Worm (Caenorhabditis elegans): Measurements from ENCODE around the gene F46F3.3.

Gene F46F3.3

DNA sequence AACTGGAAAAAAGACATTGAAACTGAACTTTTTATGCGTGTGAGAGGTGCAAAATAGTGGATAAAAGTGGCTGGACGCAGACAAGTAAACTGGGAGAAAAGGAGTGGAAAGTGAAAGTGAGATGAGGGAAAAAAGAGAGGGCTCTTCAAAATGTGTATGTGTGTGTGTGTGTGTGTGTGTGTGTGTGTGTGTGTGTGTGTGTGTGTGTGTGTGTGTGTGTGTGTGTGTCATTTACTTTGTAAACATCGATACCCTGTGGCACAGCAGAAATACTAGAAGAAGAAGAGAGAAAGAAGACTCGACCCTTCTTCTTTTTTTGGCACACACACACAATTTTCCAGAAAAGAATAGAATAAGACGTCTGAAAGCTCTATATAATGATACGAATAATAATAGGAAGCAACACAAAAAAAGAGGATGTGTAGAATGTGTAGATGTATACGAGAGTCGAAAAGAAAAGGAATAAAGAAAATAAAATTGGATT, 28.6 kb upstream of the F46F3.3 start (continued):
- no peak for TF ChIP-seq lin-39 (tag; optimal IDR thresholded peaks at IDR 0.05)
- TF ChIP-seq mef-2 (tag; optimal IDR thresholded peaks at IDR 0.05) = no peak
- peak; percentile 10 for TF ChIP-seq sup-37 (GFP tag; optimal IDR thresholded peaks at IDR 0.05)
- no peak for TF ChIP-seq lin-13 (GFP tag; optimal IDR thresholded peaks at IDR 0.05)
- no peak for TF ChIP-seq fos-1 (tag; optimal IDR thresholded peaks at IDR 0.05)
- TF ChIP-seq Y116A8C.19 (tag; optimal IDR thresholded peaks at IDR 0.05; ENCODE audit: borderline replicate concordance) = no peak
- TF ChIP-seq nhr-11 (tag; optimal IDR thresholded peaks at IDR 0.05) = no peak
- TF ChIP-seq nhr-85 (tag) = peak; percentile 68
- TF ChIP-seq zip-4 (GFP tag; optimal IDR thresholded peaks at IDR 0.05) = peak; percentile 23
- peak; percentile 74 for TF ChIP-seq rnt-1 (tag; optimal IDR thresholded peaks at IDR 0.05)

- TF ChIP-seq nhr-90 (tag; optimal IDR thresholded peaks at IDR 0.05; ENCODE audit: poor library complexity) (no peak), nhr-11 (tag; optimal IDR thresholded peaks at IDR 0.05) (no peak), hlh-4 (tag; optimal IDR thresholded peaks at IDR 0.05) (no peak), jun-1 (tag; optimal IDR thresholded peaks at IDR 0.05) (no peak), ceh-8 (GFP tag; optimal IDR thresholded peaks at IDR 0.05) (no peak), unc-130 (tag; optimal IDR thresholded peaks at IDR 0.05) (no peak), elt-3 (tag; optimal IDR thresholded peaks at IDR 0.05) (no peak), elt-2 (tag; optimal IDR thresholded peaks at IDR 0.05) (no peak), ets-5 (GFP tag; IDR thresholded peaks at IDR 0.05) (no peak), C04F5.9 (tag; optimal IDR thresholded peaks at IDR 0.05) (no peak), pax-3 (tag; optimal IDR thresholded peaks at IDR 0.05) (peak; percentile 20), sptf-1 (tag; optimal IDR thresholded peaks at IDR 0.05) (no peak), C34B4.2 (tag; optimal IDR thresholded peaks at IDR 0.05) (no peak), dsc-1 (tag; optimal IDR thresholded peaks at IDR 0.05) (peak; percentile 64), mep-1 (tag; optimal IDR thresholded peaks at IDR 0.05) (no peak), xbp-1 (tag; optimal IDR thresholded peaks at IDR 0.05) (peak; percentile 26), snpc-4 (tag; optimal IDR thresholded peaks at IDR 0.05) (no peak), nhr-84 (tag; optimal IDR thresholded peaks at IDR 0.05) (no peak), dpl-1 (GFP tag; optimal IDR thresholded peaks at IDR 0.05) (peak in 1 of 3 experiments; percentile 35), sup-37 (GFP tag; optimal IDR thresholded peaks at IDR 0.05) (no peak), lin-15B (tag; optimal IDR thresholded peaks at IDR 0.05) (no peak), nhr-20 (tag; optimal IDR thresholded peaks at IDR 0.05) (no peak), ztf-4 (tag; optimal IDR thresholded peaks at IDR 0.05) (peak; percentile 12), lir-3 (tag; optimal IDR thresholded peaks at IDR 0.05; ENCODE audit: poor library complexity) (peak; percentile 19), skn-1 (tag; optimal IDR thresholded peaks at IDR 0.05) (no peak), zag-1 (tag; optimal IDR thresholded peaks at IDR 0.05) (no peak), nhr-71 (tag; optimal IDR thresholded peaks at IDR 0.05) (peak; percentile 72), Y116A8C.19 (tag; optimal IDR thresholded peaks at IDR 0.05; ENCODE audit: borderline replicate concordance) (no peak), lin-35 (GFP tag; optimal IDR thresholded peaks at IDR 0.05) (peak in 1 of 2 experiments; percentile 33), unc-98 (GFP tag; IDR thresholded peaks at IDR 0.05) (no peak), ces-1 (GFP tag; optimal IDR thresholded peaks at IDR 0.05) (peak; percentile 73), egl-13 (tag; optimal IDR thresholded peaks at IDR 0.05) (peak; percentile 42), vab-15 (tag; optimal IDR thresholded peaks at IDR 0.05) (no peak), rnt-1 (tag; optimal IDR thresholded peaks at IDR 0.05) (peak; percentile 37), mdl-1 (tag; optimal IDR thresholded peaks at IDR 0.05) (no peak), lin-13 (GFP tag; optimal IDR thresholded peaks at IDR 0.05) (peak; percentile 10), hlh-17 (GFP tag; optimal IDR thresholded peaks at IDR 0.05; ENCODE audit: borderline replicate concordance) (no peak), nhr-76 (tag; optimal IDR thresholded peaks at IDR 0.05) (no peak), fos-1 (tag; optimal IDR thresholded peaks at IDR 0.05) (no peak), C16A3.4 (tag; optimal IDR thresholded peaks at IDR 0.05) (no peak), ceh-63 (GFP tag; optimal IDR thresholded peaks at IDR 0.05) (peak; percentile 58), snu-23 (GFP tag; optimal IDR thresholded peaks at IDR 0.05) (peak; percentile 44), pag-3 (tag; optimal IDR thresholded peaks at IDR 0.05; ENCODE audit: borderline replicate concordance, insufficient read depth) (no peak), lin-14 (GFP tag; optimal IDR thresholded peaks at IDR 0.05) (peak; percentile 93), pqm-1 (tag; optimal IDR thresholded peaks at IDR 0.05) (no peak)
Observed at ce11 chrV:11641298-11641787, 25.9 kb upstream of the F46F3.3 start.
